Worm (Caenorhabditis elegans): ENCODE results near the gene cash-1.

Gene cash-1

ce11 chrV:10371951-10372350 lies 9.9 kb downstream of the cash-1 start, which contains the start of gene ugt-49:
Gene ugt-49, plus strand, starts transcription at chrV:10372321.
- TF ChIP-seq nhr-28 (tag; optimal IDR thresholded peaks at IDR 0.05) (peak; percentile 79), F44E2.7 (GFP tag; IDR thresholded peaks at IDR 0.05) (no peak), saeg-2 (GFP tag; IDR thresholded peaks at IDR 0.05) (no peak), lsy-2 (tag; optimal IDR thresholded peaks at IDR 0.05) (no peak), pqm-1 (tag; optimal IDR thresholded peaks at IDR 0.05) (peak; percentile 34), jun-1 (tag; optimal IDR thresholded peaks at IDR 0.05) (no peak), daf-16 (GFP tag; optimal IDR thresholded peaks at IDR 0.05) (no peak), daf-16 (tag; optimal IDR thresholded peaks at IDR 0.05) (peak; percentile 43), hmg-1.1 (GFP tag; IDR thresholded peaks at IDR 0.05) (no peak), lin-39 (tag; optimal IDR thresholded peaks at IDR 0.05) (no peak), dve-1 (tag; optimal IDR thresholded peaks at IDR 0.05; ENCODE audit: insufficient read depth) (peak; percentile 5)

ce11 chrV:10379293-10379692 lies 17.2 kb downstream of the cash-1 start, which contains the start of gene AC3.12:
Gene AC3.12, minus strand, starts transcription at chrV:10379393.
- no peak for TF ChIP-seq lsy-2 (tag; optimal IDR thresholded peaks at IDR 0.05)
- TF ChIP-seq lin-15B (tag; optimal IDR thresholded peaks at IDR 0.05) = no peak
- no peak for TF ChIP-seq ceh-62 (tag; optimal IDR thresholded peaks at IDR 0.05)
- TF ChIP-seq rbr-2 (tag; optimal IDR thresholded peaks at IDR 0.05) = no peak
- no peak for TF ChIP-seq Y75B8A.6 (GFP tag; IDR thresholded peaks at IDR 0.05)

- TF ChIP-seq nhr-41 (GFP tag; IDR thresholded peaks at IDR 0.05) (no peak), spr-1 (tag; optimal IDR thresholded peaks at IDR 0.05) (no peak), pqm-1 (tag; optimal IDR thresholded peaks at IDR 0.05) (no peak), unc-62 (GFP tag; optimal IDR thresholded peaks at IDR 0.05 in 1 of 2) (peak in 1 of 2 experiments; percentile 68), unc-62 (tag; optimal IDR thresholded peaks at IDR 0.05) (no peak), nhr-28 (tag; optimal IDR thresholded peaks at IDR 0.05) (no peak), daf-19 (GFP tag; conservative IDR thresholded peaks at IDR 0.05) (no peak), nhr-11 (tag; optimal IDR thresholded peaks at IDR 0.05) (no peak), F37D6.2 (tag; optimal IDR thresholded peaks at IDR 0.05) (no peak), hlh-11 (tag; optimal IDR thresholded peaks at IDR 0.05) (no peak), mxl-3 (GFP tag; optimal IDR thresholded peaks at IDR 0.05) (no peak), nhr-48 (tag; optimal IDR thresholded peaks at IDR 0.05) (no peak), lin-38 (GFP tag; IDR thresholded peaks at IDR 0.05) (no peak), lin-13 (GFP tag; optimal IDR thresholded peaks at IDR 0.05) (no peak), aha-1 (tag) (peak; percentile 95)
Measured at ce11 chrV:10379761-10380160, 17.7 kb downstream of the cash-1 start.

- no peak for TF ChIP-seq nhr-102 (tag; optimal IDR thresholded peaks at IDR 0.05)
- no peak for TF ChIP-seq daf-12 (tag; optimal IDR thresholded peaks at IDR 0.05)
- TF ChIP-seq nhr-237 (tag; optimal IDR thresholded peaks at IDR 0.05) = no peak
- no peak for TF ChIP-seq lsy-2 (tag; optimal IDR thresholded peaks at IDR 0.05)
- TF ChIP-seq duxl-1 (tag; optimal IDR thresholded peaks at IDR 0.05; ENCODE audit: poor library complexity) = no peak
- TF ChIP-seq hif-1 (tag; optimal IDR thresholded peaks at IDR 0.05) = no peak
- no peak for TF ChIP-seq tra-1 (GFP tag; IDR thresholded peaks at IDR 0.05)
- no peak for TF ChIP-seq zfp-2 (tag; optimal IDR thresholded peaks at IDR 0.05)
- no peak for TF ChIP-seq zip-11 (GFP tag; IDR thresholded peaks at IDR 0.05)
- no peak for TF ChIP-seq unc-62 (GFP tag; optimal IDR thresholded peaks at IDR 0.05 in 1 of 2)
- no peak for TF ChIP-seq unc-62 (tag; optimal IDR thresholded peaks at IDR 0.05)
- TF ChIP-seq ceh-62 (tag; optimal IDR thresholded peaks at IDR 0.05) = no peak
- TF ChIP-seq zag-1 (tag; optimal IDR thresholded peaks at IDR 0.05) = no peak
- TF ChIP-seq mxl-3 (GFP tag; optimal IDR thresholded peaks at IDR 0.05) = no peak
- TF ChIP-seq ctbp-1 (GFP tag; IDR thresholded peaks at IDR 0.05) = no peak
- TF ChIP-seq daf-19 (GFP tag; conservative IDR thresholded peaks at IDR 0.05) = no peak
- TF ChIP-seq nhr-28 (tag; optimal IDR thresholded peaks at IDR 0.05) = no peak
Measured at ce11 chrV:10381726-10382125, 19.7 kb downstream of the cash-1 start, which contains the start of gene abu-1. Gene abu-1, minus strand, starts transcription at chrV:10381826.
